Fruit fly (Drosophila melanogaster) whole organism: ENCODE results near the gene CG14958.

Experiments used
- CG8478 ChIP-seq: fragments of >200 bp; optimal IDR thresholded peaks from 2 replicates; lab custom pipeline; 2018; ENCODE audit warnings: inconsistent platforms
- Dll ChIP-seq: fragments of >200 bp; optimal IDR thresholded peaks from 2 replicates; lab custom pipeline; 2017
- EcR ChIP-seq, 2 experiments: fragments of >200 bp; optimal IDR thresholded peaks; 2 replicates each; lab custom pipeline; 2017; ENCODE audit warnings: missing biosample characterization in 2 of 2, missing genetic modification characterization in 2 of 2, missing genetic modification reagents in 2 of 2
- pan ChIP-seq: fragments of >200 bp; optimal IDR thresholded peaks from 2 replicates; lab custom pipeline; 2017
- psq ChIP-seq: fragments of >200 bp; optimal IDR thresholded peaks from 2 replicates; lab custom pipeline; 2017
- usp ChIP-seq: fragments of >200 bp; optimal IDR thresholded peaks from 2 replicates; lab custom pipeline; 2017; ENCODE audit warnings: missing biosample characterization, missing genetic modification characterization, mixed read lengths

Gene CG14958

dm6 chr3L:3189647-3190046, at the start of gene CG14958, which contains the start of gene CG42525:
CG14958 (plus strand) TSS chr3L:3189978.
CG42525 (minus strand) TSS chr3L:3189747.
- TF ChIP-seq EcR (GFP tag; optimal IDR thresholded peaks at IDR 0.05; lab: Kevin White, UChicago) (no peak), psq (lab: Kevin White, UChicago) (no peak), Dll (lab: Kevin White, UChicago) (no peak), usp (GFP tag; lab: Kevin White, UChicago) (no peak), CG8478 (lab: Kevin White, UChicago) (no peak), pan (lab: Kevin White, UChicago) (no peak)

dm6 chr3L:3141411-3141810, 48.4 kb upstream of the CG14958 start:
- TF ChIP-seq EcR (GFP tag; optimal IDR thresholded peaks at IDR 0.05; lab: Kevin White, UChicago): no peak
- TF ChIP-seq psq (lab: Kevin White, UChicago): no peak
- no peak for TF ChIP-seq Dll (lab: Kevin White, UChicago)
- TF ChIP-seq usp (GFP tag; lab: Kevin White, UChicago): no peak
- TF ChIP-seq pan (lab: Kevin White, UChicago): no peak

dm6 chr3L:3142516-3143382, 47.0 kb upstream of the CG14958 start:
- no peak for TF ChIP-seq psq (lab: Kevin White, UChicago)
- no peak for TF ChIP-seq CG8478 (lab: Kevin White, UChicago)
- TF ChIP-seq usp (GFP tag; lab: Kevin White, UChicago): no peak
- no peak for TF ChIP-seq pan (lab: Kevin White, UChicago)
- TF ChIP-seq Dll (lab: Kevin White, UChicago): no peak
- no peak for TF ChIP-seq EcR (GFP tag; optimal IDR thresholded peaks at IDR 0.05; lab: Kevin White, UChicago)

- TF ChIP-seq usp (GFP tag; lab: Kevin White, UChicago) (no peak), EcR (GFP tag; optimal IDR thresholded peaks at IDR 0.05; lab: Kevin White, UChicago) (no peak), Dll (lab: Kevin White, UChicago) (no peak), psq (lab: Kevin White, UChicago) (no peak), CG8478 (lab: Kevin White, UChicago) (no peak), pan (lab: Kevin White, UChicago) (no peak)
Observed at dm6 chr3L:3143383-3143962, 46.3 kb upstream of the CG14958 start, which contains the start of the genes CG11537 and Alg2. CG11537 (minus strand) TSS chr3L:3143457. Alg2 (plus strand) TSS chr3L:3143808.

dm6 chr3L:3148125-3149059, 41.4 kb upstream of the CG14958 start, which contains the start of the genes Usp5 and BtbVII:
Usp5 (minus strand) TSS chr3L:3148358.
BtbVII (plus strand) TSS chr3L:3148646.
- TF ChIP-seq EcR (GFP tag; optimal IDR thresholded peaks at IDR 0.05; lab: Kevin White, UChicago): no peak
- no peak for TF ChIP-seq usp (GFP tag; lab: Kevin White, UChicago)
- TF ChIP-seq Dll (lab: Kevin White, UChicago): no peak
- TF ChIP-seq psq (lab: Kevin White, UChicago): no peak
- TF ChIP-seq pan (lab: Kevin White, UChicago): no peak
- no peak for TF ChIP-seq CG8478 (lab: Kevin White, UChicago)

dm6 chr3L:3149060-3149872, 40.5 kb upstream of the CG14958 start:
- TF ChIP-seq Dll (lab: Kevin White, UChicago): peak; percentile 18
- no peak for TF ChIP-seq pan (lab: Kevin White, UChicago)

- TF ChIP-seq EcR (GFP tag; optimal IDR thresholded peaks at IDR 0.05; lab: Kevin White, UChicago) (no peak), usp (GFP tag; lab: Kevin White, UChicago) (no peak), Dll (lab: Kevin White, UChicago) (no peak), psq (lab: Kevin White, UChicago) (no peak), CG8478 (lab: Kevin White, UChicago) (no peak), pan (lab: Kevin White, UChicago) (no peak)
Observed at dm6 chr3L:3150376-3150775, 39.4 kb upstream of the CG14958 start.

- TF ChIP-seq pan (lab: Kevin White, UChicago): no peak
- no peak for TF ChIP-seq CG8478 (lab: Kevin White, UChicago)
- no peak for TF ChIP-seq psq (lab: Kevin White, UChicago)
- no peak for TF ChIP-seq Dll (lab: Kevin White, UChicago)
- TF ChIP-seq EcR (GFP tag; optimal IDR thresholded peaks at IDR 0.05; lab: Kevin White, UChicago): no peak
- TF ChIP-seq usp (GFP tag; lab: Kevin White, UChicago): no peak
Observed at dm6 chr3L:3157651-3158050, 32.1 kb upstream of the CG14958 start.

- TF ChIP-seq usp (GFP tag; lab: Kevin White, UChicago): no peak
- no peak for TF ChIP-seq pan (lab: Kevin White, UChicago)
- no peak for TF ChIP-seq Dll (lab: Kevin White, UChicago)
- no peak for TF ChIP-seq EcR (GFP tag; optimal IDR thresholded peaks at IDR 0.05; lab: Kevin White, UChicago)
- TF ChIP-seq psq (lab: Kevin White, UChicago): no peak
- TF ChIP-seq CG8478 (lab: Kevin White, UChicago): no peak
Observed at dm6 chr3L:3159309-3160194, 30.2 kb upstream of the CG14958 start, which contains the start of the genes ND-30 and CG15812. ND-30 (minus strand) TSS chr3L:3159578. CG15812 (plus strand) TSS chr3L:3159991.
